Worm (Caenorhabditis elegans): ENCODE data around the gene Y57A10A.2.

Y57A10A.2 gene

ce11 chrII:12169487-12170128 is 22.2 kb downstream of the Y57A10A.2 start:
- TF ChIP-seq dve-1 (tag; optimal IDR thresholded peaks at IDR 0.05) (peak; percentile 99), F13H6.1 (tag; optimal IDR thresholded peaks at IDR 0.05) (no peak)

ce11 chrII:12172273-12172672 is 24.8 kb downstream of the Y57A10A.2 start, which contains the start of gene rol-1:
Gene rol-1, plus strand, starts transcription at chrII:12172573.
- no peak for TF ChIP-seq ceh-24 (tag; optimal IDR thresholded peaks at IDR 0.05)
- TF ChIP-seq pha-2 (tag; optimal IDR thresholded peaks at IDR 0.05): no peak
- TF ChIP-seq tbx-2 (tag; optimal IDR thresholded peaks at IDR 0.05): no peak
- TF ChIP-seq ref-2 (tag; optimal IDR thresholded peaks at IDR 0.05): no peak
- TF ChIP-seq Y22D7AL.16 (tag; optimal IDR thresholded peaks at IDR 0.05): no peak
- no peak for TF ChIP-seq ahr-1 (tag; optimal IDR thresholded peaks at IDR 0.05)
- TF ChIP-seq odd-2 (tag; optimal IDR thresholded peaks at IDR 0.05): no peak
- TF ChIP-seq syd-9 (tag; optimal IDR thresholded peaks at IDR 0.05): no peak
- no peak for TF ChIP-seq ceh-14 (tag; optimal IDR thresholded peaks at IDR 0.05)
- no peak for TF ChIP-seq ceh-30 (tag; optimal IDR thresholded peaks at IDR 0.05)
- TF ChIP-seq hlh-8 (tag; optimal IDR thresholded peaks at IDR 0.05): no peak
- no peak for TF ChIP-seq elt-4 (tag; optimal IDR thresholded peaks at IDR 0.05)
- no peak for TF ChIP-seq pqm-1 (tag; optimal IDR thresholded peaks at IDR 0.05)
- no peak for TF ChIP-seq unc-55 (GFP tag; optimal IDR thresholded peaks at IDR 0.05)

ce11 chrII:12175398-12175797 is 28.0 kb downstream of the Y57A10A.2 start:
- no peak for TF ChIP-seq hlh-13 (GFP tag; optimal IDR thresholded peaks at IDR 0.05)
- TF ChIP-seq fkh-6 (tag; optimal IDR thresholded peaks at IDR 0.05): peak; percentile 14
- no peak for TF ChIP-seq pat-9 (tag; optimal IDR thresholded peaks at IDR 0.05)
- no peak for TF ChIP-seq sox-4 (tag; optimal IDR thresholded peaks at IDR 0.05)
- peak; percentile 10 for TF ChIP-seq lim-6 (tag; optimal IDR thresholded peaks at IDR 0.05)
- TF ChIP-seq elt-4 (tag; optimal IDR thresholded peaks at IDR 0.05): peak; percentile 14
- TF ChIP-seq K09A11.1 (tag; optimal IDR thresholded peaks at IDR 0.05; ENCODE audit: insufficient read depth): no peak
- peak; percentile 35 for TF ChIP-seq C08G9.2 (tag; optimal IDR thresholded peaks at IDR 0.05)
- TF ChIP-seq che-1 (tag; optimal IDR thresholded peaks at IDR 0.05): no peak
- 0 out of 2 replicates have a peak, but pooled peaks have one; percentile 10 for TF ChIP-seq ceh-45 (GFP tag; IDR thresholded peaks at IDR 0.05)

- peak; percentile 62 for TF ChIP-seq ceh-48 (tag; optimal IDR thresholded peaks at IDR 0.05)
- no peak for TF ChIP-seq hlh-8 (tag; optimal IDR thresholded peaks at IDR 0.05)
- TF ChIP-seq Y22D7AL.16 (tag; optimal IDR thresholded peaks at IDR 0.05): no peak
- TF ChIP-seq F13H6.1 (tag; optimal IDR thresholded peaks at IDR 0.05): no peak
- TF ChIP-seq unc-42 (tag; optimal IDR thresholded peaks at IDR 0.05): no peak
- no peak for TF ChIP-seq K02D7.2 (tag; optimal IDR thresholded peaks at IDR 0.05)
- TF ChIP-seq dve-1 (tag; optimal IDR thresholded peaks at IDR 0.05): no peak
Observed at ce11 chrII:12176521-12176920, 29.1 kb downstream of the Y57A10A.2 start.

- TF ChIP-seq lin-11 (tag; optimal IDR thresholded peaks at IDR 0.05) (no peak), pat-9 (tag; optimal IDR thresholded peaks at IDR 0.05) (no peak), dve-1 (tag; optimal IDR thresholded peaks at IDR 0.05) (no peak), sox-4 (tag; optimal IDR thresholded peaks at IDR 0.05) (no peak), ztf-16 (tag; optimal IDR thresholded peaks at IDR 0.05) (no peak), pha-2 (tag; optimal IDR thresholded peaks at IDR 0.05) (no peak), gmeb-2 (tag; optimal IDR thresholded peaks at IDR 0.05) (no peak), hlh-6 (tag; optimal IDR thresholded peaks at IDR 0.05) (no peak), hlh-15 (tag; optimal IDR thresholded peaks at IDR 0.05) (no peak), sox-2 (GFP tag; IDR thresholded peaks at IDR 0.05) (no peak), ama-1 (optimal IDR thresholded peaks at IDR 0.05) (no peak), ceh-19 (GFP tag; optimal IDR thresholded peaks at IDR 0.05) (no peak), ceh-2 (tag; optimal IDR thresholded peaks at IDR 0.05) (no peak), zip-5 (tag; optimal IDR thresholded peaks at IDR 0.05) (no peak), ref-2 (tag; optimal IDR thresholded peaks at IDR 0.05) (no peak), ceh-9 (tag; optimal IDR thresholded peaks at IDR 0.05) (no peak), ceh-30 (tag; optimal IDR thresholded peaks at IDR 0.05) (no peak), F13H6.1 (tag; optimal IDR thresholded peaks at IDR 0.05) (no peak), pha-4 (tag; optimal IDR thresholded peaks at IDR 0.05) (no peak), mec-3 (tag; optimal IDR thresholded peaks at IDR 0.05; ENCODE audit: borderline replicate concordance) (no peak)
Observed at ce11 chrII:12184857-12185256, 37.4 kb downstream of the Y57A10A.2 start, which contains the start of gene Y57A10A.13. Gene Y57A10A.13, minus strand, starts transcription at chrII:12184902.
